Worm (Caenorhabditis elegans): Measurements from ENCODE around the gene mig-32.

The mig-32 gene

DNA sequence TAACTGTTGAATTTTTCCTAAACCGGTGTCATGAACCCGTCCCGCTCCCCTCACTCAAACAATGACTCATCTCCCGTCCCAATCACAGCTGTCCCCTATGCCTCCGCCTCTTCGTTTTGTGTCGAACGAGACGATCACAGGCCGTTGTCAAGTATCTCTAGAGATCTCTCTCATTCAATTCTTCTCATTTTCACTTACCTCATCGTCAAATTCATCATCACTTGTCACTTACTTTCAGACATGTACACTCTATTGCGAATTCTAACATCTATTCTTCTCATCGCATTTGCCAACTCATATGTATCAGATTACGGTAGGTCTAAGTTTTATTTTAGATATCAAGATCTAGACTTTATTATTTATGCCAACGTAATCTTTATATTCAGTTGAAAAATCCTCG lies 34.5 kb downstream of the mig-32 start, which contains the start of gene K08E4.3:
Gene K08E4.3 (plus strand): TSS at position 235 of the 400 bp plus-strand sequence.
- TF ChIP-seq unc-55 (GFP tag; optimal IDR thresholded peaks at IDR 0.05) (peak; percentile 57), K02D7.2 (tag; optimal IDR thresholded peaks at IDR 0.05) (no peak), nfya-1 (tag; optimal IDR thresholded peaks at IDR 0.05) (no peak)

- TF ChIP-seq ceh-9 (tag; optimal IDR thresholded peaks at IDR 0.05) (no peak), fkh-6 (tag; optimal IDR thresholded peaks at IDR 0.05) (no peak), pha-2 (tag; optimal IDR thresholded peaks at IDR 0.05) (no peak), ceh-24 (tag; optimal IDR thresholded peaks at IDR 0.05) (no peak), elt-2 (tag; optimal IDR thresholded peaks at IDR 0.05) (no peak), ref-2 (tag; optimal IDR thresholded peaks at IDR 0.05) (no peak), ceh-6 (GFP tag; optimal IDR thresholded peaks at IDR 0.05) (no peak), zip-5 (tag; optimal IDR thresholded peaks at IDR 0.05) (no peak), mec-3 (tag; optimal IDR thresholded peaks at IDR 0.05; ENCODE audit: borderline replicate concordance) (no peak), hlh-13 (GFP tag; optimal IDR thresholded peaks at IDR 0.05) (no peak)
Measured at ce11 chrIV:12056603-12057002, 35.4 kb downstream of the mig-32 start, which contains the start of gene K08E4.2. TSS of gene K08E4.2 (minus strand) at chrIV:12056656.

DNA sequence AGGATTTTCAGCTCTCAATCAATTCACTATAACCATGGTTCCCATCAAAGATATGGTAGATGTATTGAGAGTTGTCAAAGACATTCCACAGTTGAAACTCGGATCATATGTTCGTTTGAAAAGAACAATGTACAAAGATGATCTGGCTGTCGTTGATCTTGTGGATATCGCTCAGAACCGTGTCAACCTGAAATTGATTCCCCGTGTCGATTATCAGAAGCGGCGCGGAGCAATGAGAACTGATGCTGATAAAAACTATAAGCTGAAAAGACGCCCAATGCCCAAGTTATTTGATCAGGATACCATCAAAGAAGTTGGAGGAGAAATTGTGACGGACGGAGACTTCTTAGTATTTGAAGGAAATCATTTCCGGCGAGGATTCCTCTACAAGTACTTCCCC lies 39.6 kb downstream of the mig-32 start:
- TF ChIP-seq hlh-13 (GFP tag; optimal IDR thresholded peaks at IDR 0.05) (no peak), syd-9 (tag; optimal IDR thresholded peaks at IDR 0.05) (no peak), nhr-11 (tag; optimal IDR thresholded peaks at IDR 0.05) (no peak), tbx-7 (tag; optimal IDR thresholded peaks at IDR 0.05) (no peak), ceh-6 (GFP tag; optimal IDR thresholded peaks at IDR 0.05) (no peak), ref-2 (tag; optimal IDR thresholded peaks at IDR 0.05) (no peak), ama-1 (optimal IDR thresholded peaks at IDR 0.05) (no peak), ceh-22 (tag; optimal IDR thresholded peaks at IDR 0.05) (no peak), mec-3 (tag; optimal IDR thresholded peaks at IDR 0.05; ENCODE audit: borderline replicate concordance) (no peak), ceh-24 (tag; optimal IDR thresholded peaks at IDR 0.05) (no peak), dve-1 (tag; optimal IDR thresholded peaks at IDR 0.05) (no peak), hlh-8 (tag; optimal IDR thresholded peaks at IDR 0.05) (no peak), che-1 (tag; optimal IDR thresholded peaks at IDR 0.05) (no peak), C38D4.7 (GFP tag; optimal IDR thresholded peaks at IDR 0.05) (no peak), sox-4 (tag; optimal IDR thresholded peaks at IDR 0.05) (no peak), sox-2 (GFP tag; IDR thresholded peaks at IDR 0.05) (no peak), tbx-2 (tag; optimal IDR thresholded peaks at IDR 0.05) (no peak)

DNA sequence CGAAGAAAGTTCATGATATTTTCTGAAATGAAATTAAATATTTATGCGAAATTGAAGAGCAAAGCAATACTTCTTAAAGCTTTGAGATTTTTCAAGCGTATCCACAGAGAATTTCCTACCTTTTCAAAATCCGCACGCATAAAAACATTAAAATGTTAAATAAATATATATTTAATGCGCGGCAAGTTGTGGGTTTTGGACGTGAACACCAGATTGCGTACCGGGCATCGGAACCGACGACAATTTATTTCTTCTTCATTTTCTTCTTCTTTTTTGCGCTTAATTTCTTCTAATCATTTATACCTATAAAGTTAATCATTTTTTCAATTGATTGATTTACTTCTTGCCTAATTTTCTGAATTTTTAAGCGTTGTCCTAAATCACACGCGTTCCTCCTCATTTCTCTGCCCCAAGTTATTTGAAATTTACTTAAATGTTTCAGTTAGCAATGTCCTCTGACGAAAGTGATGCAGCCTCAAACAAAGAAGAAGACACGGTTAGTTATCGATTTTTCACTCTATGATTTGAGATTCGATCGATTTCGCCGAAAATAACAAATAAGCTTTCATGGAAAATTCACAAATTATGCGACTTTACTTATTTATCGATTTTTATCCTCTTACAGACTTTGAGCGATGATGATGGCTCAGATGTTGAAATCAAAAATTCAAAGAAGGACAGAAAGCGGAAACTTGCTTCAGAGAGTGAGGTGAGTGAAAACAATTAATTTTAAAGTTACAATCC lies 40.8 kb downstream of the mig-32 start, which contains the start of the genes bre-5 and spt-5:
Gene bre-5 (minus strand): TSS at position 167 of the 744 bp plus-strand sequence.
Gene spt-5 (plus strand): TSS at position 443 of the 744 bp plus-strand sequence.
- TF ChIP-seq ceh-45 (GFP tag; IDR thresholded peaks at IDR 0.05) (no peak), ceh-34 (tag; optimal IDR thresholded peaks at IDR 0.05) (no peak), K02D7.2 (tag; optimal IDR thresholded peaks at IDR 0.05) (no peak), ets-4 (tag; optimal IDR thresholded peaks at IDR 0.05) (no peak), sox-2 (GFP tag; IDR thresholded peaks at IDR 0.05) (no peak), ztf-16 (tag; optimal IDR thresholded peaks at IDR 0.05) (no peak), Y22D7AL.16 (tag; optimal IDR thresholded peaks at IDR 0.05) (no peak), nfya-1 (tag; optimal IDR thresholded peaks at IDR 0.05) (no peak), ceh-14 (tag; optimal IDR thresholded peaks at IDR 0.05) (no peak), elt-4 (tag; optimal IDR thresholded peaks at IDR 0.05) (no peak), dmd-4 (tag; optimal IDR thresholded peaks at IDR 0.05; ENCODE audit: borderline replicate concordance) (no peak), mec-3 (tag; optimal IDR thresholded peaks at IDR 0.05; ENCODE audit: borderline replicate concordance) (no peak), ama-1 (optimal IDR thresholded peaks at IDR 0.05) (no peak), zip-5 (tag; optimal IDR thresholded peaks at IDR 0.05) (no peak), T23F11.4 (GFP tag; optimal IDR thresholded peaks at IDR 0.05) (no peak), ceh-9 (tag; optimal IDR thresholded peaks at IDR 0.05) (no peak), ceh-31 (tag; optimal IDR thresholded peaks at IDR 0.05) (no peak), lim-6 (tag; optimal IDR thresholded peaks at IDR 0.05) (no peak)
